Worm (Caenorhabditis elegans) whole organism, L3 larva: ENCODE data around the gene F19B6.10.
"Not testable (repeated sequence)": the region's sequence is repeated elsewhere in the genome, so short reads cannot be mapped to it uniquely, and the experiment has no call there.

Source experiments
- R02D3.7 ChIP-seq: fragments of 150-350 bp; optimal IDR thresholded peaks from 2 replicates; lab custom pipeline; 2014; ENCODE audit warnings: missing biosample characterization, missing genetic modification characterization
- ZK546.5 ChIP-seq: sonication (generic microtip); optimal IDR thresholded peaks from 2 replicates; lab custom pipeline; 2017; ENCODE audit warnings: missing biosample characterization, missing genetic modification characterization
- aly-2 ChIP-seq: fragments of 150-350 bp; optimal IDR thresholded peaks from 2 replicates; lab custom pipeline; 2014; ENCODE audit warnings: missing biosample characterization, missing genetic modification characterization
- ceh-28 ChIP-seq: fragments of 150-350 bp; optimal IDR thresholded peaks from 2 replicates; lab custom pipeline; 2014; ENCODE audit warnings: missing biosample characterization, missing genetic modification reagents, missing genetic modification characterization
- daf-12 ChIP-seq: fragments of 150-350 bp; optimal IDR thresholded peaks from 2 replicates; lab custom pipeline; 2014; ENCODE audit warnings: missing biosample characterization, missing genetic modification reagents, missing genetic modification characterization
- egl-5 ChIP-seq: fragments of 150-350 bp; optimal IDR thresholded peaks from 2 replicates; lab custom pipeline; 2017; ENCODE audit warnings: missing biosample characterization, missing genetic modification reagents, missing genetic modification characterization, inconsistent platforms
- elt-1 ChIP-seq: fragments of 150-350 bp; optimal IDR thresholded peaks from 2 replicates; lab custom pipeline; 2014; ENCODE audit warnings: missing biosample characterization, missing genetic modification characterization
- elt-2 ChIP-seq: sonication (generic microtip); optimal IDR thresholded peaks from 2 replicates; lab custom pipeline; 2016; ENCODE audit warnings: missing genetic modification reagents, mild to moderate bottlenecking, missing genetic modification characterization, missing compliant biosample characterization
- elt-3 ChIP-seq, 3 experiments: fragments of 150-350 bp in 1 of 3; sonication (generic microtip) in 2 of 3; optimal IDR thresholded peaks; 2 replicates in 2 of 3; 4 replicates in 1 of 3; lab custom pipeline; 2014 to 2017; ENCODE audit warnings: missing biosample characterization in 3 of 3, missing genetic modification characterization in 3 of 3
- eor-1 ChIP-seq, 2 experiments: fragments of 150-350 bp; optimal IDR thresholded peaks; 2 replicates each; lab custom pipeline; 2014 to 2018; ENCODE audit warnings: missing biosample characterization in 2 of 2, missing genetic modification characterization in 2 of 2
- fkh-10 ChIP-seq: sonication (generic microtip); optimal IDR thresholded peaks from 2 replicates; lab custom pipeline; 2017; ENCODE audit warnings: missing biosample characterization, missing genetic modification reagents, missing genetic modification characterization
- fkh-2 ChIP-seq: fragments of 150-350 bp; optimal IDR thresholded peaks from 2 replicates; lab custom pipeline; 2014; ENCODE audit warnings: missing biosample characterization, missing genetic modification reagents, missing genetic modification characterization
- fos-1 ChIP-seq: fragments of 150-350 bp; optimal IDR thresholded peaks from 2 replicates; lab custom pipeline; 2014; ENCODE audit warnings: missing biosample characterization, missing genetic modification characterization
- hmg-11 ChIP-seq: sonication (generic microtip); optimal IDR thresholded peaks from 2 replicates; lab custom pipeline; 2016; ENCODE audit warnings: missing genetic modification characterization, missing compliant biosample characterization
- jun-1 ChIP-seq: fragments of 150-350 bp; optimal IDR thresholded peaks from 2 replicates; lab custom pipeline; 2014; ENCODE audit warnings: missing biosample characterization, missing genetic modification reagents, missing genetic modification characterization
- lin-15B ChIP-seq: fragments of 150-350 bp; optimal IDR thresholded peaks from 2 replicates; lab custom pipeline; 2014; ENCODE audit warnings: missing biosample characterization, missing genetic modification characterization
- lin-39 ChIP-seq: fragments of 150-350 bp; optimal IDR thresholded peaks from 2 replicates; lab custom pipeline; 2018; ENCODE audit warnings: missing biosample characterization, missing genetic modification reagents, missing genetic modification characterization
- lsy-12 ChIP-seq: sonication (generic microtip); optimal IDR thresholded peaks from 2 replicates; lab custom pipeline; 2016; ENCODE audit warnings: mild to moderate bottlenecking, missing genetic modification characterization, missing compliant biosample characterization
- mdl-1 ChIP-seq: fragments of 150-350 bp; optimal IDR thresholded peaks from 2 replicates; lab custom pipeline; 2014; ENCODE audit warnings: missing biosample characterization, missing genetic modification characterization
- mml-1 ChIP-seq: fragments of 150-350 bp; sonication (generic microtip); optimal IDR thresholded peaks from 3 replicates; lab custom pipeline; 2014; ENCODE audit warnings: missing biosample characterization, missing genetic modification characterization
- nfya-1 ChIP-seq: sonication (generic microtip); optimal IDR thresholded peaks from 2 replicates; lab custom pipeline; 2017; ENCODE audit warnings: missing genetic modification characterization, mild to moderate bottlenecking, missing compliant biosample characterization, antibody characterized with exemption, moderate library complexity; ENCODE audit not compliant: insufficient read depth
- nhr-11 ChIP-seq: fragments of 150-350 bp; optimal IDR thresholded peaks from 2 replicates; lab custom pipeline; 2014; ENCODE audit warnings: missing biosample characterization, missing genetic modification characterization
- nhr-12 ChIP-seq: fragments of 150-350 bp; optimal IDR thresholded peaks from 2 replicates; lab custom pipeline; 2014; ENCODE audit warnings: missing biosample characterization, missing genetic modification characterization
- nhr-23 ChIP-seq: fragments of 150-350 bp; optimal IDR thresholded peaks from 2 replicates; lab custom pipeline; 2014; ENCODE audit warnings: missing biosample characterization, missing genetic modification reagents, missing genetic modification characterization
- nhr-25 ChIP-seq: sonication (generic microtip); optimal IDR thresholded peaks from 2 replicates; lab custom pipeline; 2017; ENCODE audit warnings: missing biosample characterization, missing genetic modification characterization
- nhr-28 ChIP-seq: fragments of 150-350 bp; optimal IDR thresholded peaks from 2 replicates; lab custom pipeline; 2014; ENCODE audit warnings: missing biosample characterization, missing genetic modification characterization
- nhr-67 ChIP-seq: fragments of 150-350 bp; optimal IDR thresholded peaks from 2 replicates; lab custom pipeline; 2014; ENCODE audit warnings: missing biosample characterization, missing genetic modification characterization
- nhr-76 ChIP-seq: fragments of 150-350 bp; sonication (generic microtip); optimal IDR thresholded peaks from 5 replicates; lab custom pipeline; 2014; ENCODE audit warnings: missing biosample characterization, missing genetic modification characterization
- nhr-77 ChIP-seq: fragments of 150-350 bp; optimal IDR thresholded peaks from 2 replicates; lab custom pipeline; 2014; ENCODE audit warnings: missing biosample characterization, missing genetic modification characterization
- pha-4 ChIP-seq: fragments of 150-350 bp; optimal IDR thresholded peaks from 2 replicates; lab custom pipeline; 2014; ENCODE audit warnings: missing biosample characterization, missing genetic modification reagents, missing genetic modification characterization
- pqm-1 ChIP-seq: fragments of 150-350 bp; optimal IDR thresholded peaks from 2 replicates; lab custom pipeline; 2017; ENCODE audit warnings: missing biosample characterization, missing genetic modification characterization, inconsistent platforms
- sea-2 ChIP-seq: fragments of 150-350 bp; sonication (generic microtip); optimal IDR thresholded peaks from 4 replicates; lab custom pipeline; 2014; ENCODE audit warnings: missing biosample characterization, missing genetic modification reagents, missing genetic modification characterization
- skn-1 ChIP-seq: fragments of 150-350 bp; optimal IDR thresholded peaks from 2 replicates; lab custom pipeline; 2014; ENCODE audit warnings: missing biosample characterization, missing genetic modification characterization
- snpc-4 ChIP-seq: fragments of 150-350 bp; optimal IDR thresholded peaks from 2 replicates; lab custom pipeline; 2014; ENCODE audit warnings: missing biosample characterization, missing genetic modification characterization
- tbx-2 ChIP-seq: sonication (generic microtip); optimal IDR thresholded peaks from 2 replicates; lab custom pipeline; 2016; ENCODE audit warnings: mild to moderate bottlenecking, missing genetic modification characterization, missing compliant biosample characterization
- unc-39 ChIP-seq: sonication (generic microtip); optimal IDR thresholded peaks from 4 replicates; lab custom pipeline; 2017; ENCODE audit warnings: missing biosample characterization, missing genetic modification characterization
- unc-62 ChIP-seq: fragments of 150-350 bp; sonication (generic microtip); optimal IDR thresholded peaks from 4 replicates; lab custom pipeline; 2014; ENCODE audit warnings: missing biosample characterization, missing genetic modification reagents, missing genetic modification characterization
- ztf-11 ChIP-seq: fragments of 150-350 bp; optimal IDR thresholded peaks from 2 replicates; lab custom pipeline; 2014; ENCODE audit warnings: missing biosample characterization, missing genetic modification characterization
- ztf-4 ChIP-seq: fragments of 150-350 bp; optimal IDR thresholded peaks from 2 replicates; lab custom pipeline; 2014; ENCODE audit warnings: missing biosample characterization, missing genetic modification characterization

Gene F19B6.10

DNA sequence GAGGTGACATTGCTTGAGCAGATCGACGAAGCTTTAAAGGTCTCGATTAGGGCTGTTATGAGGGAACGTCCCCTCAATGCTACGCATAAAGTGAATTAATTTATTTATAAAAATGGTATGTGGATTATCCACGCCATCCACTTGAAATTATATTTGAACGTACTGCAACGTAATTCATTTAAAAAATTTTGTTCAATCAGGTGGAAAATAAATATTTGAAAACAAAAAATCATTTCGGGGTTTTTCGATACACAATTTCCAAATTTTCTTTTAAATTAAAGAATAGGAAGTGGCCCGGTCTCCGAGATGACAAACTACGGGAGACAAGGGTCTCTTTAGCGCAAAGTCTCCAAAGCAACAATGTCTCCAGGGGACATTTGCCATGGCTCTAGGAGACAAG, 25.4 kb upstream of the F19B6.10 start, which contains the start of gene oac-58:
Gene oac-58 (minus strand): TSS at position 101 of the 400 bp plus-strand sequence.
- TF ChIP-seq fkh-2 (tag; lab: Kevin White, UChicago) (no peak), nhr-12 (no peak), nhr-25 (tag; lab: Kevin White, UChicago) (no peak), fkh-10 (GFP tag; lab: Kevin White, UChicago) (no peak), ztf-11 (no peak), ZK546.5 (no peak), skn-1 (no peak), nhr-76 (no peak), hmg-11 (tag; lab: Kevin White, UChicago) (no peak), pha-4 (no peak), tbx-2 (tag; lab: Kevin White, UChicago) (no peak), nhr-28 (tag; lab: Kevin White, UChicago) (no peak), elt-3 (tag; optimal IDR thresholded peaks at IDR 0.05; lab: Kevin White, UChicago) (no peak), mml-1 (no peak), sea-2 (GFP tag; lab: Kevin White, UChicago) (no peak), aly-2 (no peak)

ce11 chrIV:12326932-12327331, 10.1 kb upstream of the F19B6.10 start, which contains the start of gene F19B6.3:
Gene F19B6.3, plus strand, starts transcription at chrIV:12327232.
- TF ChIP-seq eor-1 (tag; optimal IDR thresholded peaks at IDR 0.05; lab: Kevin White, UChicago); lsy-12 (tag; lab: Kevin White, UChicago); hmg-11 (tag; lab: Kevin White, UChicago): not testable (repeated sequence)
- TF ChIP-seq, all 47 proteins: peak for 0; not testable (repeated sequence) for 47

- TF ChIP-seq pqm-1 (tag; lab: Kevin White, UChicago): no peak
- no peak for TF ChIP-seq fos-1 (tag; lab: Kevin White, UChicago)
- TF ChIP-seq nhr-25 (tag; lab: Kevin White, UChicago): peak; percentile 25
- TF ChIP-seq daf-12 (tag; lab: Kevin White, UChicago): no peak
- TF ChIP-seq mml-1: no peak
- TF ChIP-seq nhr-67 (tag; lab: Kevin White, UChicago): no peak
- TF ChIP-seq sea-2 (GFP tag; lab: Kevin White, UChicago): no peak
- TF ChIP-seq nhr-23: peak; percentile 51
- TF ChIP-seq R02D3.7 (tag; lab: Kevin White, UChicago): no peak
- TF ChIP-seq lin-15B (tag; lab: Kevin White, UChicago): peak; percentile 7
- TF ChIP-seq skn-1: peak; percentile 58
Measured at ce11 chrIV:12330840-12331359, 6.1 kb upstream of the F19B6.10 start, which contains the start of gene ufd-1. Gene ufd-1, minus strand, starts transcription at chrIV:12330890.

ce11 chrIV:12334142-12334541, 2.9 kb upstream of the F19B6.10 start:
- TF ChIP-seq elt-1 (tag; lab: Kevin White, UChicago) (peak; percentile 36), elt-2 (tag; lab: Kevin White, UChicago) (peak; percentile 27), ztf-11 (no peak)

ce11 chrIV:12334708-12335107, 2.3 kb upstream of the F19B6.10 start:
- TF ChIP-seq pha-4: peak; percentile 36
- no peak for TF ChIP-seq fkh-2 (tag; lab: Kevin White, UChicago)
- no peak for TF ChIP-seq ceh-28 (tag; lab: Kevin White, UChicago)
- peak; percentile 25 for TF ChIP-seq nfya-1 (tag; lab: Kevin White, UChicago)

ce11 chrIV:12335248-12335647, 1.7 kb upstream of the F19B6.10 start:
- TF ChIP-seq egl-5: no peak
- no peak for TF ChIP-seq eor-1 (tag; optimal IDR thresholded peaks at IDR 0.05; lab: Kevin White, UChicago)
- TF ChIP-seq R02D3.7 (tag; lab: Kevin White, UChicago): no peak
- TF ChIP-seq nhr-11 (tag; lab: Kevin White, UChicago): no peak
- no peak for TF ChIP-seq nhr-67 (tag; lab: Kevin White, UChicago)
- TF ChIP-seq lin-15B (tag; lab: Kevin White, UChicago): peak; percentile 25
- TF ChIP-seq nfya-1 (tag; lab: Kevin White, UChicago): peak; percentile 37
- TF ChIP-seq skn-1: no peak
- no peak for TF ChIP-seq ceh-28 (tag; lab: Kevin White, UChicago)
- no peak for TF ChIP-seq fos-1 (tag; lab: Kevin White, UChicago)
- no peak for TF ChIP-seq fkh-10 (GFP tag; lab: Kevin White, UChicago)
- TF ChIP-seq lsy-12 (tag; lab: Kevin White, UChicago): no peak
- peak; percentile 16 for TF ChIP-seq snpc-4 (tag; lab: Kevin White, UChicago)
- TF ChIP-seq nhr-77 (tag; lab: Kevin White, UChicago): no peak
- TF ChIP-seq daf-12 (tag; lab: Kevin White, UChicago): no peak
- TF ChIP-seq unc-62 (GFP tag; lab: Kevin White, UChicago): no peak
- no peak for TF ChIP-seq fkh-2 (tag; lab: Kevin White, UChicago)
- TF ChIP-seq ZK546.5: no peak
- no peak for TF ChIP-seq tbx-2 (tag; lab: Kevin White, UChicago)
- TF ChIP-seq hmg-11 (tag; lab: Kevin White, UChicago): peak; percentile 40
- TF ChIP-seq ztf-4 (tag; lab: Kevin White, UChicago): no peak
- peak; percentile 9 for TF ChIP-seq lin-39 (tag; lab: Kevin White, UChicago)
- no peak for TF ChIP-seq jun-1 (tag; lab: Kevin White, UChicago)
- TF ChIP-seq elt-3 (tag; optimal IDR thresholded peaks at IDR 0.05; lab: Kevin White, UChicago): no peak
- TF ChIP-seq unc-39 (tag; lab: Kevin White, UChicago): no peak
- TF ChIP-seq nhr-28 (tag; lab: Kevin White, UChicago): no peak
- TF ChIP-seq sea-2 (GFP tag; lab: Kevin White, UChicago): no peak
- no peak for TF ChIP-seq mdl-1 (tag; lab: Kevin White, UChicago)
